Worm (Caenorhabditis elegans) whole organism, mixed stage, embryonic: Measurements from ENCODE around the gene T25B9.11.

ENCODE experiments used
- M03D4.4 ChIP-seq: sonication (generic microtip); optimal IDR thresholded peaks from 2 replicates; lab custom pipeline; 2017; ENCODE audit warnings: mild to moderate bottlenecking, missing genetic modification characterization, missing compliant biosample characterization
- bed-3 ChIP-seq: fragments of 200-800 bp; sonication (Bioruptor generic); optimal IDR thresholded peaks from 3 replicates; lab custom pipeline; 2018; ENCODE audit warnings: mild to moderate bottlenecking, missing genetic modification characterization, moderate library complexity, missing compliant biosample characterization
- blmp-1 ChIP-seq: fragments of 150-350 bp; optimal IDR thresholded peaks from 2 replicates; lab custom pipeline; 2014; ENCODE audit warnings: missing biosample characterization, missing genetic modification characterization
- ceh-39 ChIP-seq: fragments of 150-350 bp; optimal IDR thresholded peaks from 2 replicates; lab custom pipeline; 2014; ENCODE audit warnings: missing biosample characterization, missing genetic modification characterization
- ceh-83 ChIP-seq: fragments of 200-800 bp; sonication (Bioruptor generic); optimal IDR thresholded peaks from 2 replicates; lab custom pipeline; 2018; ENCODE audit warnings: mild to moderate bottlenecking, missing genetic modification characterization, missing compliant biosample characterization
- ces-1 ChIP-seq: fragments of 150-350 bp; optimal IDR thresholded peaks from 2 replicates; lab custom pipeline; 2014; ENCODE audit warnings: missing biosample characterization, missing genetic modification reagents, missing genetic modification characterization
- cnd-1 ChIP-seq: fragments of 200-800 bp; sonication (Bioruptor generic); optimal IDR thresholded peaks from 2 replicates; lab custom pipeline; 2018; ENCODE audit warnings: mild to moderate bottlenecking, missing genetic modification characterization, missing compliant biosample characterization
- elt-1 ChIP-seq: sonication (generic microtip); optimal IDR thresholded peaks from 2 replicates; lab custom pipeline; 2017; ENCODE audit warnings: missing genetic modification characterization, mild to moderate bottlenecking, missing compliant biosample characterization, antibody characterized with exemption, moderate library complexity, borderline replicate concordance; ENCODE audit not compliant: insufficient read depth
- elt-3 ChIP-seq: fragments of 150-350 bp; optimal IDR thresholded peaks from 2 replicates; lab custom pipeline; 2014; ENCODE audit warnings: missing biosample characterization, missing genetic modification characterization
- ham-2 ChIP-seq: fragments of 200-800 bp; sonication (Bioruptor generic); optimal IDR thresholded peaks from 2 replicates; lab custom pipeline; 2018; ENCODE audit warnings: mild to moderate bottlenecking, missing genetic modification characterization, missing compliant biosample characterization
- hlh-1 ChIP-seq: fragments of 150-350 bp; optimal IDR thresholded peaks from 2 replicates; lab custom pipeline; 2014; ENCODE audit warnings: missing biosample characterization, missing genetic modification reagents, missing genetic modification characterization
- lin-13 ChIP-seq: fragments of 150-350 bp; optimal IDR thresholded peaks from 2 replicates; lab custom pipeline; 2014; ENCODE audit warnings: missing biosample characterization, missing genetic modification characterization
- lin-32 ChIP-seq: fragments of 200-800 bp; sonication (Bioruptor generic); optimal IDR thresholded peaks from 2 replicates; lab custom pipeline; 2018; ENCODE audit warnings: mild to moderate bottlenecking, missing genetic modification characterization, missing compliant biosample characterization
- lsy-2 ChIP-seq: fragments of 150-350 bp; optimal IDR thresholded peaks from 2 replicates; lab custom pipeline; 2014; ENCODE audit warnings: missing biosample characterization, missing genetic modification characterization
- mab-5 ChIP-seq: fragments of 150-350 bp; optimal IDR thresholded peaks from 2 replicates; lab custom pipeline; 2014; ENCODE audit warnings: missing biosample characterization, missing genetic modification characterization
- mls-2 ChIP-seq: sonication (generic microtip); optimal IDR thresholded peaks from 2 replicates; lab custom pipeline; 2016; ENCODE audit warnings: mild to moderate bottlenecking, missing genetic modification characterization, moderate library complexity, missing compliant biosample characterization
- nhr-12 ChIP-seq: fragments of 150-350 bp; optimal IDR thresholded peaks from 2 replicates; lab custom pipeline; 2014; ENCODE audit warnings: missing biosample characterization, missing genetic modification characterization
- nhr-2 ChIP-seq: fragments of 150-350 bp; optimal IDR thresholded peaks from 2 replicates; lab custom pipeline; 2014; ENCODE audit warnings: missing biosample characterization, missing genetic modification characterization
- nhr-237 ChIP-seq: fragments of 150-350 bp; optimal IDR thresholded peaks from 2 replicates; lab custom pipeline; 2014; ENCODE audit warnings: missing biosample characterization, missing genetic modification characterization
- nhr-28 ChIP-seq: fragments of 150-350 bp; optimal IDR thresholded peaks from 2 replicates; lab custom pipeline; 2014; ENCODE audit warnings: missing biosample characterization, missing genetic modification characterization
- nhr-76 ChIP-seq: sonication (generic microtip); optimal IDR thresholded peaks from 2 replicates; lab custom pipeline; 2017; ENCODE audit warnings: missing biosample characterization, missing genetic modification characterization
- pha-4 ChIP-seq: fragments of 150-350 bp; optimal IDR thresholded peaks from 2 replicates; lab custom pipeline; 2018; ENCODE audit warnings: missing biosample characterization, missing genetic modification reagents, missing genetic modification characterization
- sem-2 ChIP-seq: fragments of 200-800 bp; sonication (Bioruptor generic); optimal IDR thresholded peaks from 2 replicates; lab custom pipeline; 2018; ENCODE audit warnings: mild to moderate bottlenecking, missing genetic modification characterization, missing compliant biosample characterization
- snpc-4 ChIP-seq: fragments of 150-350 bp; optimal IDR thresholded peaks from 2 replicates; lab custom pipeline; 2014; ENCODE audit warnings: missing biosample characterization, missing genetic modification characterization
- sptf-1 ChIP-seq: sonication (generic microtip); optimal IDR thresholded peaks from 2 replicates; lab custom pipeline; 2017; ENCODE audit warnings: mild to moderate bottlenecking, missing genetic modification characterization, moderate library complexity, missing compliant biosample characterization
- tbx-8 ChIP-seq: fragments of 200-800 bp; sonication (Bioruptor generic); optimal IDR thresholded peaks from 2 replicates; lab custom pipeline; 2018; ENCODE audit warnings: mild to moderate bottlenecking, missing genetic modification characterization, moderate library complexity, missing compliant biosample characterization
- unc-120 ChIP-seq: sonication (generic microtip); optimal IDR thresholded peaks from 2 replicates; lab custom pipeline; 2017; ENCODE audit warnings: missing genetic modification characterization, missing compliant biosample characterization; ENCODE audit not compliant: poor library complexity, severe bottlenecking
- unc-39 ChIP-seq: fragments of 150-350 bp; optimal IDR thresholded peaks from 2 replicates; lab custom pipeline; 2014; ENCODE audit warnings: missing biosample characterization, missing genetic modification characterization
- unc-62 ChIP-seq: fragments of 150-350 bp; optimal IDR thresholded peaks from 2 replicates; lab custom pipeline; 2014; ENCODE audit warnings: missing biosample characterization, missing genetic modification reagents, missing genetic modification characterization
- zip-8 ChIP-seq: fragments of 150-350 bp; optimal IDR thresholded peaks from 2 replicates; lab custom pipeline; 2014; ENCODE audit warnings: missing biosample characterization, missing genetic modification characterization
- ztf-11 ChIP-seq: fragments of 150-350 bp; optimal IDR thresholded peaks from 2 replicates; lab custom pipeline; 2014; ENCODE audit warnings: missing biosample characterization, missing genetic modification characterization

Gene T25B9.11

ce11 chrIV:10777600-10777999 is 13.3 kb downstream of the T25B9.11 start:
- peak; percentile 99 for TF ChIP-seq zip-8 (tag; lab: Kevin White, UChicago)
- TF ChIP-seq ceh-39 (tag; lab: Kevin White, UChicago): no peak
- TF ChIP-seq, all 35 proteins: peak for 1

ce11 chrIV:10778582-10778981 is 14.3 kb downstream of the T25B9.11 start:
- no peak for TF ChIP-seq pha-4 (tag; lab: Kevin White, UChicago)
- no peak for TF ChIP-seq cnd-1
- no peak for TF ChIP-seq lin-13
- TF ChIP-seq elt-1 (tag; lab: Kevin White, UChicago): no peak
- no peak for TF ChIP-seq unc-39 (tag; lab: Kevin White, UChicago)
- TF ChIP-seq ham-2 (GFP tag; lab: Kevin White, UChicago): no peak

- no peak for TF ChIP-seq sem-2
- TF ChIP-seq hlh-1: no peak
- TF ChIP-seq ztf-11 (tag; lab: Kevin White, UChicago): no peak
- no peak for TF ChIP-seq unc-39 (tag; lab: Kevin White, UChicago)
- TF ChIP-seq snpc-4 (tag; lab: Kevin White, UChicago): no peak
- no peak for TF ChIP-seq elt-1 (tag; lab: Kevin White, UChicago)
- no peak for TF ChIP-seq pha-4 (tag; lab: Kevin White, UChicago)
- no peak for TF ChIP-seq zip-8 (tag; lab: Kevin White, UChicago)
- no peak for TF ChIP-seq lin-32 (GFP tag; lab: Kevin White, UChicago)
- no peak for TF ChIP-seq sptf-1
- no peak for TF ChIP-seq M03D4.4 (tag; lab: Kevin White, UChicago)
- no peak for TF ChIP-seq nhr-28 (tag; lab: Kevin White, UChicago)
- no peak for TF ChIP-seq lsy-2 (tag; lab: Kevin White, UChicago)
- no peak for TF ChIP-seq unc-120 (tag; lab: Kevin White, UChicago)
- no peak for TF ChIP-seq cnd-1
- no peak for TF ChIP-seq ceh-83 (GFP tag; lab: Kevin White, UChicago)
These were observed 15.0 kb downstream of the T25B9.11 start for ce11 chrIV:10779328-10779727.

- TF ChIP-seq M03D4.4 (tag; lab: Kevin White, UChicago) (no peak), mls-2 (tag; lab: Kevin White, UChicago) (no peak)
These were observed 16.3 kb downstream of the T25B9.11 start, which contains the start of gene swt-3 for ce11 chrIV:10780583-10780982. Gene swt-3, minus strand, starts transcription at chrIV:10780683.

ce11 chrIV:10781346-10781745 is 17.0 kb downstream of the T25B9.11 start:
- no peak for TF ChIP-seq blmp-1 (tag; lab: Kevin White, UChicago)
- TF ChIP-seq cnd-1: no peak
- TF ChIP-seq nhr-2 (tag; lab: Kevin White, UChicago): no peak
- TF ChIP-seq bed-3: no peak
- no peak for TF ChIP-seq zip-8 (tag; lab: Kevin White, UChicago)
- TF ChIP-seq unc-120 (tag; lab: Kevin White, UChicago): no peak
- TF ChIP-seq snpc-4 (tag; lab: Kevin White, UChicago): no peak
- TF ChIP-seq nhr-237 (tag; lab: Kevin White, UChicago): no peak
- no peak for TF ChIP-seq nhr-12 (tag; lab: Kevin White, UChicago)
- no peak for TF ChIP-seq tbx-8 (GFP tag; lab: Kevin White, UChicago)
- no peak for TF ChIP-seq sptf-1

ce11 chrIV:10782014-10782413 is 17.7 kb downstream of the T25B9.11 start:
- TF ChIP-seq ham-2 (GFP tag; lab: Kevin White, UChicago) (no peak), elt-3 (tag; lab: Kevin White, UChicago) (no peak), elt-1 (tag; lab: Kevin White, UChicago) (no peak), nhr-28 (tag; lab: Kevin White, UChicago) (no peak), zip-8 (tag; lab: Kevin White, UChicago) (no peak), nhr-12 (tag; lab: Kevin White, UChicago) (no peak), sem-2 (no peak), lsy-2 (tag; lab: Kevin White, UChicago) (no peak), mab-5 (tag; lab: Kevin White, UChicago) (no peak), nhr-76 (no peak), unc-62 (no peak), nhr-2 (tag; lab: Kevin White, UChicago) (no peak), ces-1 (GFP tag; lab: Kevin White, UChicago) (no peak)
